Worm (Caenorhabditis elegans) whole organism, early embryonic: ENCODE measurements around the gene pfd-5.

ENCODE experiments used
- B0310.2 ChIP-seq: sonication (generic microtip); optimal IDR thresholded peaks from 2 replicates; lab custom pipeline; 2016; ENCODE audit warnings: mild to moderate bottlenecking, missing genetic modification characterization, missing compliant biosample characterization
- F13C5.2 ChIP-seq: sonication (generic microtip); optimal IDR thresholded peaks from 2 replicates; lab custom pipeline; 2017; ENCODE audit warnings: mild to moderate bottlenecking, missing genetic modification characterization, inconsistent platforms, missing compliant biosample characterization
- aly-1 ChIP-seq: sonication (generic microtip); optimal IDR thresholded peaks from 2 replicates; lab custom pipeline; 2016; ENCODE audit warnings: missing genetic modification characterization, missing compliant biosample characterization
- ama-1 ChIP-seq: fragments of 150-350 bp; optimal IDR thresholded peaks from 2 replicates; lab custom pipeline; 2014
- ceh-13 ChIP-seq: fragments of 200-800 bp; sonication (Bioruptor generic); optimal IDR thresholded peaks from 2 replicates; lab custom pipeline; 2018; ENCODE audit warnings: mild to moderate bottlenecking, missing genetic modification characterization, missing compliant biosample characterization
- ceh-36 ChIP-seq: sonication (generic microtip); optimal IDR thresholded peaks from 2 replicates; lab custom pipeline; 2016; ENCODE audit warnings: missing genetic modification characterization, inconsistent platforms, missing compliant biosample characterization
- ets-7 ChIP-seq: sonication (generic microtip); optimal IDR thresholded peaks from 2 replicates; lab custom pipeline; 2016; ENCODE audit warnings: missing genotype, missing genetic modification characterization, missing compliant biosample characterization
- flt-1 ChIP-seq: fragments of 200-800 bp; sonication (Bioruptor generic); IDR thresholded peaks from 2 replicates; pipeline ENCODE4 v1.3.6; 2022; ENCODE audit warnings: missing genetic modification characterization, missing compliant biosample characterization
- hmbx-1 ChIP-seq: sonication (generic microtip); optimal IDR thresholded peaks from 2 replicates; lab custom pipeline; 2016; ENCODE audit warnings: mild to moderate bottlenecking, missing genetic modification characterization, missing compliant biosample characterization
- hmg-4 ChIP-seq: fragments of 200-800 bp; sonication (Bioruptor generic); optimal IDR thresholded peaks from 2 replicates; lab custom pipeline; 2018; ENCODE audit warnings: mild to moderate bottlenecking, missing genetic modification characterization, missing compliant biosample characterization
- hnd-1 ChIP-seq: sonication (generic microtip); optimal IDR thresholded peaks from 2 replicates; lab custom pipeline; 2016; ENCODE audit warnings: missing genetic modification characterization, missing compliant biosample characterization
- pes-1 ChIP-seq: fragments of 200-800 bp; sonication (Bioruptor generic); IDR thresholded peaks from 2 replicates; pipeline ENCODE4 v1.3.6; 2022; ENCODE audit warnings: missing genetic modification reagents, missing genetic modification characterization, missing compliant biosample characterization
- scrt-1 ChIP-seq: fragments of 200-800 bp; sonication (Bioruptor generic); IDR thresholded peaks from 2 replicates; pipeline ENCODE4 v1.3.6; 2022; ENCODE audit warnings: missing genetic modification characterization, missing compliant biosample characterization
- sea-1 ChIP-seq: fragments of 200-800 bp; sonication (Bioruptor generic); conservative IDR thresholded peaks from 2 replicates; pipeline ENCODE4 v1.3.6; 2022; ENCODE audit warnings: missing genetic modification characterization, missing compliant biosample characterization
- tbx-11 ChIP-seq: fragments of 200-800 bp; sonication (Bioruptor generic); IDR thresholded peaks from 2 replicates; pipeline ENCODE4 v1.3.6; 2022; ENCODE audit warnings: missing genetic modification characterization, missing compliant biosample characterization
- tbx-37 ChIP-seq: fragments of 200-800 bp; sonication (Bioruptor generic); conservative IDR thresholded peaks from 2 replicates; pipeline ENCODE4 v1.3.6; 2022; ENCODE audit warnings: missing genetic modification reagents, missing genetic modification characterization, missing compliant biosample characterization
- tra-4 ChIP-seq: sonication (generic microtip); optimal IDR thresholded peaks from 2 replicates; lab custom pipeline; 2017; ENCODE audit warnings: missing genetic modification characterization, missing compliant biosample characterization

The pfd-5 gene

ce11 chrIII:7203130-7203775 is 4.6 kb upstream of the pfd-5 start:
- no peak for TF ChIP-seq aly-1 (tag; lab: Kevin White, UChicago)
- TF ChIP-seq scrt-1 (GFP tag; lab: Robert Waterston, UW) = no peak
- no peak for TF ChIP-seq tra-4 (tag; lab: Kevin White, UChicago)
- TF ChIP-seq sea-1 (GFP tag; lab: Robert Waterston, UW) = no peak

ce11 chrIII:7201378-7202256 is 2.9 kb upstream of the pfd-5 start, which contains the start of gene dpy-31:
TSS of gene dpy-31 (plus strand) at chrIII:7202206.
- no peak for TF ChIP-seq F13C5.2 (tag; lab: Kevin White, UChicago)
- TF ChIP-seq tbx-37 (GFP tag; lab: Robert Waterston, UW) = no peak
- TF ChIP-seq hnd-1 (tag; lab: Kevin White, UChicago) = no peak
- TF ChIP-seq ceh-36 = no peak
- no peak for TF ChIP-seq hmg-4

- TF ChIP-seq ama-1 (lab: Kevin White, UChicago) = no peak
- TF ChIP-seq F13C5.2 (tag; lab: Kevin White, UChicago) = no peak
- no peak for TF ChIP-seq scrt-1 (GFP tag; lab: Robert Waterston, UW)
- no peak for TF ChIP-seq hnd-1 (tag; lab: Kevin White, UChicago)
- TF ChIP-seq ceh-36 = no peak
- no peak for TF ChIP-seq aly-1 (tag; lab: Kevin White, UChicago)
- TF ChIP-seq ets-7 (tag; lab: Kevin White, UChicago) = no peak
- no peak for TF ChIP-seq tbx-11 (GFP tag; lab: Robert Waterston, UW)
- no peak for TF ChIP-seq hmg-4
- TF ChIP-seq ceh-13 (GFP tag; lab: Kevin White, UChicago) = no peak
- TF ChIP-seq tbx-37 (GFP tag; lab: Robert Waterston, UW) = no peak
- no peak for TF ChIP-seq pes-1 (GFP tag; lab: Robert Waterston, UW)
- no peak for TF ChIP-seq B0310.2 (tag; lab: Kevin White, UChicago)
- TF ChIP-seq hmbx-1 (tag; lab: Kevin White, UChicago) = no peak
- no peak for TF ChIP-seq tra-4 (tag; lab: Kevin White, UChicago)
- no peak for TF ChIP-seq sea-1 (GFP tag; lab: Robert Waterston, UW)
- no peak for TF ChIP-seq flt-1 (GFP tag; lab: Robert Waterston, UW)
Observed at ce11 chrIII:7199467-7199866, 783 bp upstream of the pfd-5 start.

- TF ChIP-seq ceh-36 (no peak), tbx-37 (GFP tag; lab: Robert Waterston, UW) (no peak), hmbx-1 (tag; lab: Kevin White, UChicago) (no peak), tbx-11 (GFP tag; lab: Robert Waterston, UW) (no peak)
Observed at ce11 chrIII:7197973-7198372, 711 bp downstream of the pfd-5 start, which contains the start of gene exos-9. TSS of gene exos-9 (minus strand) at chrIII:7198073.

ce11 chrIII:7195325-7195724 is 3.4 kb downstream of the pfd-5 start, which contains the start of gene F37C12.18:
TSS of gene F37C12.18 (minus strand) at chrIII:7195425.
- TF ChIP-seq tbx-11 (GFP tag; lab: Robert Waterston, UW) (no peak), hmg-4 (no peak), flt-1 (GFP tag; lab: Robert Waterston, UW) (no peak), tbx-37 (GFP tag; lab: Robert Waterston, UW) (no peak), B0310.2 (tag; lab: Kevin White, UChicago) (no peak), pes-1 (GFP tag; lab: Robert Waterston, UW) (no peak), ceh-13 (GFP tag; lab: Kevin White, UChicago) (no peak), ceh-36 (no peak), sea-1 (GFP tag; lab: Robert Waterston, UW) (no peak), hmbx-1 (tag; lab: Kevin White, UChicago) (no peak), hnd-1 (tag; lab: Kevin White, UChicago) (no peak), ama-1 (lab: Kevin White, UChicago) (no peak), ets-7 (tag; lab: Kevin White, UChicago) (no peak)

- TF ChIP-seq aly-1 (tag; lab: Kevin White, UChicago) (no peak), flt-1 (GFP tag; lab: Robert Waterston, UW) (no peak), sea-1 (GFP tag; lab: Robert Waterston, UW) (no peak), tra-4 (tag; lab: Kevin White, UChicago) (no peak), ama-1 (lab: Kevin White, UChicago) (no peak), F13C5.2 (tag; lab: Kevin White, UChicago) (no peak), hnd-1 (tag; lab: Kevin White, UChicago) (no peak), tbx-11 (GFP tag; lab: Robert Waterston, UW) (no peak), hmbx-1 (tag; lab: Kevin White, UChicago) (no peak), scrt-1 (GFP tag; lab: Robert Waterston, UW) (no peak), hmg-4 (no peak), ceh-13 (GFP tag; lab: Kevin White, UChicago) (no peak), ceh-36 (no peak), pes-1 (GFP tag; lab: Robert Waterston, UW) (no peak), tbx-37 (GFP tag; lab: Robert Waterston, UW) (no peak), B0310.2 (tag; lab: Kevin White, UChicago) (no peak), ets-7 (tag; lab: Kevin White, UChicago) (no peak)
Observed at ce11 chrIII:7192942-7193665, 5.6 kb downstream of the pfd-5 start, which contains the start of gene mec-14. TSS of gene mec-14 (minus strand) at chrIII:7192992.
